Worm (Caenorhabditis elegans): Measurements from ENCODE around the gene F40G9.8.

The F40G9.8 gene

ce11 chrIII:173501-173900 is 8.8 kb upstream of the F40G9.8 start, which contains the start of gene F40G9.19:
F40G9.19 (plus strand) TSS chrIII:173801.
- no peak for TF ChIP-seq ceh-40 (GFP tag; IDR thresholded peaks at IDR 0.05)
- TF ChIP-seq F57C9.4 (tag; optimal IDR thresholded peaks at IDR 0.05) = no peak
- TF ChIP-seq ztf-26 (tag; optimal IDR thresholded peaks at IDR 0.05) = no peak
- no peak for TF ChIP-seq F39B2.1 (GFP tag; IDR thresholded peaks at IDR 0.05)
- TF ChIP-seq egl-18 (GFP tag; IDR thresholded peaks at IDR 0.05) = no peak
- no peak for TF ChIP-seq Y67H2A.10 (GFP tag; conservative IDR thresholded peaks at IDR 0.05)
- no peak for TF ChIP-seq F10E7.11 (tag; optimal IDR thresholded peaks at IDR 0.05)
- no peak for TF ChIP-seq mxl-1 (tag; optimal IDR thresholded peaks at IDR 0.05)
- no peak for TF ChIP-seq madf-3 (GFP tag; IDR thresholded peaks at IDR 0.05)
- no peak for TF ChIP-seq tbx-9 (tag; optimal IDR thresholded peaks at IDR 0.05; ENCODE audit: borderline replicate concordance)
- no peak for TF ChIP-seq pbrm-1 (GFP tag; IDR thresholded peaks at IDR 0.05)
- TF ChIP-seq chd-7 (tag; optimal IDR thresholded peaks at IDR 0.05) = no peak
- TF ChIP-seq C06A6.2 (GFP tag; conservative IDR thresholded peaks at IDR 0.05) = no peak
- TF ChIP-seq hmg-20 (GFP tag; IDR thresholded peaks at IDR 0.05) = no peak
- no peak for TF ChIP-seq ceh-91 (GFP tag; IDR thresholded peaks at IDR 0.05)
- TF ChIP-seq tlf-1 (GFP tag; optimal IDR thresholded peaks at IDR 0.05) = no peak
- TF ChIP-seq egrh-3 (GFP tag; IDR thresholded peaks at IDR 0.05) = no peak

ce11 chrIII:171617-172016 is 6.9 kb upstream of the F40G9.8 start, which contains the start of the genes F40G9.9 and F40G9.12:
F40G9.9 (minus strand) TSS chrIII:171717.
F40G9.12 (plus strand) TSS chrIII:171847.
- no peak for TF ChIP-seq Y53F4B.3 (GFP tag; IDR thresholded peaks at IDR 0.05)
- no peak for TF ChIP-seq ztf-22 (GFP tag; optimal IDR thresholded peaks at IDR 0.05)
- no peak for TF ChIP-seq unc-62 (GFP tag; optimal IDR thresholded peaks at IDR 0.05)
- TF ChIP-seq F52B5.7 (tag; optimal IDR thresholded peaks at IDR 0.05) = no peak
- no peak for TF ChIP-seq pha-4 (tag; optimal IDR thresholded peaks at IDR 0.05)
- TF ChIP-seq aptf-3 (GFP tag; IDR thresholded peaks at IDR 0.05) = no peak
- TF ChIP-seq him-1 (tag; optimal IDR thresholded peaks at IDR 0.05) = no peak
- no peak for TF ChIP-seq ama-1 (optimal IDR thresholded peaks at IDR 0.05)
- no peak for TF ChIP-seq ama-1 (GFP tag; optimal IDR thresholded peaks at IDR 0.05)
- no peak for TF ChIP-seq ztf-28 (GFP tag; IDR thresholded peaks at IDR 0.05)
- TF ChIP-seq atf-7 (tag; optimal IDR thresholded peaks at IDR 0.05) = no peak
- TF ChIP-seq attf-6 (GFP tag; IDR thresholded peaks at IDR 0.05) = no peak
- no peak for TF ChIP-seq ceh-79 (tag; optimal IDR thresholded peaks at IDR 0.05)
- TF ChIP-seq F37B4.10 (GFP tag; IDR thresholded peaks at IDR 0.05) = no peak
- TF ChIP-seq F33H1.4 (GFP tag; IDR thresholded peaks at IDR 0.05) = no peak

- no peak for TF ChIP-seq ztf-6 (GFP tag; IDR thresholded peaks at IDR 0.05)
- no peak for TF ChIP-seq mel-28 (tag; optimal IDR thresholded peaks at IDR 0.05; ENCODE audit: borderline replicate concordance)
- TF ChIP-seq F37B4.10 (GFP tag; IDR thresholded peaks at IDR 0.05) = no peak
- no peak for TF ChIP-seq chd-7 (tag; optimal IDR thresholded peaks at IDR 0.05)
- TF ChIP-seq efl-1 (GFP tag; optimal IDR thresholded peaks at IDR 0.05) = no peak
- TF ChIP-seq lin-35 (GFP tag; optimal IDR thresholded peaks at IDR 0.05) = no peak
- TF ChIP-seq lin-54 (GFP tag; optimal IDR thresholded peaks at IDR 0.05) = no peak
- no peak for TF ChIP-seq madf-8 (GFP tag; conservative IDR thresholded peaks at IDR 0.05)
These were observed 4.8 kb upstream of the F40G9.8 start, which contains the start of gene F40G9.18 for ce11 chrIII:169478-169877. F40G9.18 (minus strand) TSS chrIII:169578.
